Worm (Caenorhabditis elegans): ENCODE data around the gene F53H4.2.

The F53H4.2 gene

ce11 chrX:15828059-15828458 is 28.9 kb upstream of the F53H4.2 start, which contains the start of gene Y7A5A.20:
Gene Y7A5A.20, plus strand, starts transcription at chrX:15828359.
- no peak for TF ChIP-seq ceh-24 (tag; optimal IDR thresholded peaks at IDR 0.05)
- TF ChIP-seq hlh-8 (tag; optimal IDR thresholded peaks at IDR 0.05): no peak
- no peak for TF ChIP-seq lin-11 (tag; optimal IDR thresholded peaks at IDR 0.05)
- TF ChIP-seq unc-55 (GFP tag; optimal IDR thresholded peaks at IDR 0.05): no peak
- TF ChIP-seq fkh-10 (GFP tag; optimal IDR thresholded peaks at IDR 0.05): no peak
- no peak for TF ChIP-seq fax-1 (tag; optimal IDR thresholded peaks at IDR 0.05)
- TF ChIP-seq C38D4.7 (GFP tag; optimal IDR thresholded peaks at IDR 0.05): no peak
- TF ChIP-seq pqm-1 (tag; optimal IDR thresholded peaks at IDR 0.05): no peak
- TF ChIP-seq sox-2 (GFP tag; IDR thresholded peaks at IDR 0.05): no peak
- TF ChIP-seq nhr-232 (tag; optimal IDR thresholded peaks at IDR 0.05): no peak
- no peak for TF ChIP-seq odd-2 (tag; optimal IDR thresholded peaks at IDR 0.05)
- no peak for TF ChIP-seq hlh-6 (tag; optimal IDR thresholded peaks at IDR 0.05)
- TF ChIP-seq rnt-1 (tag; optimal IDR thresholded peaks at IDR 0.05): no peak
- TF ChIP-seq ceh-6 (GFP tag; optimal IDR thresholded peaks at IDR 0.05): no peak
- TF ChIP-seq K09A11.1 (tag; optimal IDR thresholded peaks at IDR 0.05; ENCODE audit: insufficient read depth): no peak
- TF ChIP-seq F13H6.1 (tag; optimal IDR thresholded peaks at IDR 0.05): no peak
- no peak for TF ChIP-seq hlh-15 (tag; optimal IDR thresholded peaks at IDR 0.05)
- TF ChIP-seq pat-9 (tag; optimal IDR thresholded peaks at IDR 0.05): no peak
- TF ChIP-seq ceh-30 (tag; optimal IDR thresholded peaks at IDR 0.05): no peak
- no peak for TF ChIP-seq ceh-45 (GFP tag; IDR thresholded peaks at IDR 0.05)

ce11 chrX:15831537-15831936 is 25.4 kb upstream of the F53H4.2 start:
- no peak for TF ChIP-seq lin-11 (tag; optimal IDR thresholded peaks at IDR 0.05)
- no peak for TF ChIP-seq madf-2 (tag; optimal IDR thresholded peaks at IDR 0.05)
- no peak for TF ChIP-seq ceh-48 (tag; optimal IDR thresholded peaks at IDR 0.05)

- peak; percentile 41 for TF ChIP-seq elt-2 (tag; optimal IDR thresholded peaks at IDR 0.05)
- no peak for TF ChIP-seq nhr-232 (tag; optimal IDR thresholded peaks at IDR 0.05)
- TF ChIP-seq ceh-19 (GFP tag; optimal IDR thresholded peaks at IDR 0.05): no peak
- TF ChIP-seq madf-2 (tag; optimal IDR thresholded peaks at IDR 0.05): no peak
Measured at ce11 chrX:15838496-15838948, 18.4 kb upstream of the F53H4.2 start, which contains the start of gene acox-1.6. Gene acox-1.6, minus strand, starts transcription at chrX:15838546.

ce11 chrX:15841086-15841622 is 15.8 kb upstream of the F53H4.2 start, which contains the start of gene serp-1.1:
Gene serp-1.1, plus strand, starts transcription at chrX:15841572.
- TF ChIP-seq ref-2 (tag; optimal IDR thresholded peaks at IDR 0.05) (peak; percentile 96), mec-3 (tag; optimal IDR thresholded peaks at IDR 0.05; ENCODE audit: borderline replicate concordance) (peak; percentile 66), elt-4 (tag; optimal IDR thresholded peaks at IDR 0.05) (no peak), pax-1 (tag; optimal IDR thresholded peaks at IDR 0.05) (peak; percentile 64), tbx-7 (tag; optimal IDR thresholded peaks at IDR 0.05) (peak; percentile 74), sdc-2 (tag; optimal IDR thresholded peaks at IDR 0.05) (peak; percentile 93), pag-3 (tag; optimal IDR thresholded peaks at IDR 0.05; ENCODE audit: borderline replicate concordance) (peak; percentile 52), ceh-34 (tag; optimal IDR thresholded peaks at IDR 0.05) (peak; percentile 92), K02D7.2 (tag; optimal IDR thresholded peaks at IDR 0.05) (no peak), gmeb-2 (tag; optimal IDR thresholded peaks at IDR 0.05) (no peak), lim-6 (tag; optimal IDR thresholded peaks at IDR 0.05) (no peak), dve-1 (tag; optimal IDR thresholded peaks at IDR 0.05) (peak; percentile 78), ceh-19 (GFP tag; optimal IDR thresholded peaks at IDR 0.05) (peak; percentile 37), ceh-22 (tag; optimal IDR thresholded peaks at IDR 0.05) (peak; percentile 88), ceh-48 (tag; optimal IDR thresholded peaks at IDR 0.05) (peak; percentile 45), ceh-45 (GFP tag; IDR thresholded peaks at IDR 0.05) (no peak), nhr-11 (tag; optimal IDR thresholded peaks at IDR 0.05) (no peak), hlh-13 (GFP tag; optimal IDR thresholded peaks at IDR 0.05) (no peak), fkh-6 (tag; optimal IDR thresholded peaks at IDR 0.05) (peak; percentile 24), ceh-9 (tag; optimal IDR thresholded peaks at IDR 0.05) (no peak), ama-1 (optimal IDR thresholded peaks at IDR 0.05) (no peak), hlh-8 (tag; optimal IDR thresholded peaks at IDR 0.05) (peak; percentile 77), lin-11 (tag; optimal IDR thresholded peaks at IDR 0.05) (peak; percentile 13), elt-2 (tag; optimal IDR thresholded peaks at IDR 0.05) (peak; percentile 89), tbx-2 (tag; optimal IDR thresholded peaks at IDR 0.05) (peak; percentile 97), pha-2 (tag; optimal IDR thresholded peaks at IDR 0.05) (peak; percentile 67), unc-55 (GFP tag; optimal IDR thresholded peaks at IDR 0.05) (peak; percentile 78), unc-3 (GFP tag; conservative IDR thresholded peaks at IDR 0.05) (peak; percentile 44; the same call in 1 of the 2 replicates), unc-3 (tag; optimal IDR thresholded peaks at IDR 0.05) (peak; percentile 62), ceh-14 (tag; optimal IDR thresholded peaks at IDR 0.05) (peak; percentile 82)
